Worm (Caenorhabditis elegans) whole organism, L3 larva: ENCODE results near the gene rgs-3.

Experiments used
- aly-2 ChIP-seq: fragments of 150-350 bp; optimal IDR thresholded peaks from 2 replicates; lab custom pipeline; 2014; ENCODE audit warnings: missing biosample characterization, missing genetic modification characterization
- elt-3 ChIP-seq, 3 experiments: fragments of 150-350 bp in 1 of 3; sonication (generic microtip) in 2 of 3; optimal IDR thresholded peaks; 2 replicates in 2 of 3; 4 replicates in 1 of 3; lab custom pipeline; 2014 to 2017; ENCODE audit warnings: missing biosample characterization in 3 of 3, missing genetic modification characterization in 3 of 3
- eor-1 ChIP-seq, 2 experiments: fragments of 150-350 bp; optimal IDR thresholded peaks; 2 replicates each; lab custom pipeline; 2014 to 2018; ENCODE audit warnings: missing biosample characterization in 2 of 2, missing genetic modification characterization in 2 of 2
- fkh-10 ChIP-seq: sonication (generic microtip); optimal IDR thresholded peaks from 2 replicates; lab custom pipeline; 2017; ENCODE audit warnings: missing biosample characterization, missing genetic modification reagents, missing genetic modification characterization
- jun-1 ChIP-seq: fragments of 150-350 bp; optimal IDR thresholded peaks from 2 replicates; lab custom pipeline; 2014; ENCODE audit warnings: missing biosample characterization, missing genetic modification reagents, missing genetic modification characterization
- nhr-237 ChIP-seq: fragments of 150-350 bp; optimal IDR thresholded peaks from 2 replicates; lab custom pipeline; 2014; ENCODE audit warnings: missing biosample characterization, missing genetic modification characterization
- tbx-2 ChIP-seq: sonication (generic microtip); optimal IDR thresholded peaks from 2 replicates; lab custom pipeline; 2016; ENCODE audit warnings: mild to moderate bottlenecking, missing genetic modification characterization, missing compliant biosample characterization

- no peak for TF ChIP-seq aly-2 (tag; lab: Kevin White, UChicago)
- TF ChIP-seq nhr-237 (tag; lab: Kevin White, UChicago), result no peak
- TF ChIP-seq fkh-10 (GFP tag; lab: Kevin White, UChicago), result no peak
- TF ChIP-seq elt-3 (tag; optimal IDR thresholded peaks at IDR 0.05; lab: Kevin White, UChicago), result no peak
- no peak for TF ChIP-seq jun-1 (tag; lab: Kevin White, UChicago)
- TF ChIP-seq tbx-2, result no peak
- TF ChIP-seq eor-1 (tag; optimal IDR thresholded peaks at IDR 0.05; lab: Kevin White, UChicago), result no peak
These were observed 35.9 kb downstream of the rgs-3 start for ce11 chrII:6135530-6135929.
